Worm (Caenorhabditis elegans) whole organism, L4 larva: ENCODE measurements around the gene ttr-32.

ENCODE experiments used
- F37D6.2 ChIP-seq: sonication (generic microtip); optimal IDR thresholded peaks from 2 replicates; lab custom pipeline; 2016; ENCODE audit warnings: mild to moderate bottlenecking, missing genetic modification characterization, missing compliant biosample characterization
- F44E2.7 ChIP-seq: fragments of 200-800 bp; sonication (Bioruptor generic); IDR thresholded peaks from 2 replicates; pipeline ENCODE4 v2.1.2; 2022; ENCODE audit warnings: missing genetic modification characterization, missing compliant biosample characterization
- F49E8.2 ChIP-seq: sonication (generic microtip); optimal IDR thresholded peaks from 2 replicates; lab custom pipeline; 2016; ENCODE audit warnings: missing compliant biosample characterization, mild to moderate bottlenecking, missing genetic modification characterization, borderline replicate concordance
- T26A8.4 ChIP-seq: fragments of 200-800 bp; sonication (Bioruptor generic); IDR thresholded peaks from 2 replicates; pipeline ENCODE4 v1.3.6; 2022; ENCODE audit warnings: missing genetic modification characterization, missing compliant biosample characterization
- aly-2 ChIP-seq: sonication (generic microtip); optimal IDR thresholded peaks from 2 replicates; lab custom pipeline; 2018; ENCODE audit warnings: missing biosample characterization, missing genetic modification characterization
- ama-1 ChIP-seq: fragments of 150-350 bp; optimal IDR thresholded peaks from 2 replicates; lab custom pipeline; 2014; ENCODE audit warnings: inconsistent platforms, mixed read lengths
- arid-1 ChIP-seq: fragments of 200-800 bp; sonication (Bioruptor generic); conservative IDR thresholded peaks from 2 replicates; pipeline ENCODE4 v1.3.6; 2022; ENCODE audit warnings: missing genetic modification reagents, missing genetic modification characterization, missing compliant biosample characterization
- ceh-28 ChIP-seq: fragments of 150-350 bp; optimal IDR thresholded peaks from 2 replicates; lab custom pipeline; 2014; ENCODE audit warnings: missing biosample characterization, missing genetic modification reagents, missing genetic modification characterization
- ceh-32 ChIP-seq: sonication (generic microtip); optimal IDR thresholded peaks from 2 replicates; lab custom pipeline; 2016; ENCODE audit warnings: mild to moderate bottlenecking, missing genetic modification characterization, missing compliant biosample characterization; ENCODE audit not compliant: poor library complexity
- ctbp-1 ChIP-seq: fragments of 200-800 bp; sonication (Bioruptor generic); IDR thresholded peaks from 2 replicates; pipeline ENCODE4 v1.3.6; 2022; ENCODE audit warnings: missing genetic modification reagents, missing genetic modification characterization, missing compliant biosample characterization
- daf-19 ChIP-seq: fragments of 200-800 bp; sonication (Bioruptor generic); conservative IDR thresholded peaks from 2 replicates; pipeline ENCODE4 v1.3.6; 2022; ENCODE audit warnings: missing genetic modification characterization, missing compliant biosample characterization
- dmd-6 ChIP-seq: fragments of 200-800 bp; sonication (Bioruptor generic); IDR thresholded peaks from 2 replicates; pipeline ENCODE4 v1.3.6; 2022; ENCODE audit warnings: missing genetic modification reagents, missing genetic modification characterization, missing compliant biosample characterization
- egl-27 ChIP-seq: sonication (generic microtip); optimal IDR thresholded peaks from 3 replicates; lab custom pipeline; 2017; ENCODE audit warnings: missing biosample characterization, missing genetic modification reagents, missing genetic modification characterization
- egl-43 ChIP-seq: fragments of 200-800 bp; sonication (Bioruptor generic); IDR thresholded peaks from 2 replicates; pipeline ENCODE4 v1.3.6; 2022; ENCODE audit warnings: missing genetic modification reagents, missing genetic modification characterization, missing compliant biosample characterization
- hlh-30 ChIP-seq: sonication (generic microtip); optimal IDR thresholded peaks from 2 replicates; lab custom pipeline; 2017; ENCODE audit warnings: antibody characterized with exemption, mild to moderate bottlenecking, missing genetic modification characterization, missing compliant biosample characterization; ENCODE audit not compliant: insufficient read depth
- hmg-1.1 ChIP-seq: fragments of 200-800 bp; sonication (Bioruptor generic); IDR thresholded peaks from 2 replicates; pipeline ENCODE4 v1.3.6; 2022; ENCODE audit warnings: missing genetic modification reagents, missing genetic modification characterization, missing compliant biosample characterization
- lim-7 ChIP-seq: fragments of 200-800 bp; sonication (Bioruptor generic); IDR thresholded peaks from 2 replicates; pipeline ENCODE4 v1.3.6; 2022; ENCODE audit warnings: missing genetic modification characterization, missing compliant biosample characterization
- lin-13 ChIP-seq: fragments of 150-350 bp; optimal IDR thresholded peaks from 2 replicates; lab custom pipeline; 2014; ENCODE audit warnings: missing biosample characterization, missing genetic modification reagents, missing genetic modification characterization
- lin-15B ChIP-seq: fragments of 150-350 bp; sonication (generic microtip); optimal IDR thresholded peaks from 3 replicates; lab custom pipeline; 2014; ENCODE audit warnings: missing biosample characterization, missing genetic modification characterization
- lsy-2 ChIP-seq, 2 experiments: fragments of 150-350 bp in 1 of 2; sonication (generic microtip) in 1 of 2; optimal IDR thresholded peaks; 2 replicates each; lab custom pipeline; 2014 to 2017; ENCODE audit warnings: missing biosample characterization in 2 of 2, missing genetic modification characterization in 2 of 2
- madf-9 ChIP-seq: fragments of 200-800 bp; sonication (Bioruptor generic); conservative IDR thresholded peaks from 2 replicates; pipeline ENCODE4 v1.3.6; 2022; ENCODE audit warnings: missing genetic modification reagents, missing genetic modification characterization, missing compliant biosample characterization
- mdt-29 ChIP-seq: fragments of 200-800 bp; sonication (Bioruptor generic); IDR thresholded peaks from 2 replicates; pipeline ENCODE4 v1.3.6; 2022; ENCODE audit warnings: missing genetic modification reagents, missing genetic modification characterization, missing compliant biosample characterization
- mep-1 ChIP-seq: fragments of 150-350 bp; sonication (generic microtip); optimal IDR thresholded peaks from 3 replicates; lab custom pipeline; 2014; ENCODE audit warnings: missing biosample characterization, missing genetic modification characterization
- mxl-2 ChIP-seq: fragments of 200-800 bp; sonication (Bioruptor generic); conservative IDR thresholded peaks from 2 replicates; pipeline ENCODE4 v1.3.6; 2022; ENCODE audit warnings: missing genetic modification reagents, missing genetic modification characterization, missing compliant biosample characterization
- nhr-102 ChIP-seq: sonication (generic microtip); optimal IDR thresholded peaks from 2 replicates; lab custom pipeline; 2016; ENCODE audit warnings: mild to moderate bottlenecking, missing genetic modification characterization, moderate library complexity, missing compliant biosample characterization
- nhr-48 ChIP-seq: sonication (generic microtip); optimal IDR thresholded peaks from 2 replicates; lab custom pipeline; 2016; ENCODE audit warnings: mild to moderate bottlenecking, missing genetic modification characterization, missing compliant biosample characterization
- nhr-6 ChIP-seq: fragments of 150-350 bp; optimal IDR thresholded peaks from 2 replicates; lab custom pipeline; 2014; ENCODE audit warnings: missing biosample characterization, missing genetic modification characterization
- pqm-1 ChIP-seq: sonication (generic microtip); optimal IDR thresholded peaks from 2 replicates; lab custom pipeline; 2017; ENCODE audit warnings: missing biosample characterization, missing genetic modification characterization
- rbr-2 ChIP-seq: sonication (generic microtip); optimal IDR thresholded peaks from 2 replicates; lab custom pipeline; 2016; ENCODE audit warnings: missing genotype, missing genetic modification characterization, missing compliant biosample characterization
- snpc-1.2 ChIP-seq: fragments of 200-800 bp; sonication (Bioruptor generic); IDR thresholded peaks from 2 replicates; pipeline ENCODE4 v1.3.6; 2022; ENCODE audit warnings: missing genetic modification reagents, missing genetic modification characterization, missing compliant biosample characterization
- snpc-4 ChIP-seq: fragments of 150-350 bp; optimal IDR thresholded peaks from 2 replicates; lab custom pipeline; 2014; ENCODE audit warnings: missing biosample characterization, missing genetic modification characterization
- tra-1 ChIP-seq: fragments of 200-800 bp; sonication (Bioruptor generic); IDR thresholded peaks from 2 replicates; pipeline ENCODE4 v1.3.6; 2022; ENCODE audit warnings: missing genetic modification reagents, missing genetic modification characterization, missing compliant biosample characterization
- unc-62 ChIP-seq, 3 experiments: fragments of 150-350 bp in 1 of 3; sonication (generic microtip); optimal IDR thresholded peaks in 2 of 3; peaks in 1 of 3; 1 replicate in 1 of 3; 2 replicates in 2 of 3; lab custom pipeline; 2014 to 2017; ENCODE audit warnings: missing biosample characterization in 3 of 3, missing genetic modification characterization in 3 of 3, missing genetic modification reagents in 3 of 3, missing genotype in 1 of 3
- zag-1 ChIP-seq: fragments of 150-350 bp; optimal IDR thresholded peaks from 2 replicates; lab custom pipeline; 2014; ENCODE audit warnings: missing biosample characterization, missing genetic modification characterization
- zip-11 ChIP-seq: fragments of 200-800 bp; sonication (Bioruptor generic); IDR thresholded peaks from 2 replicates; pipeline ENCODE4 v1.3.6; 2022; ENCODE audit warnings: missing genetic modification characterization, missing compliant biosample characterization
- zip-2 ChIP-seq: fragments of 150-350 bp; optimal IDR thresholded peaks from 2 replicates; lab custom pipeline; 2014; ENCODE audit warnings: missing biosample characterization, missing genetic modification characterization
- ztf-7 ChIP-seq: fragments of 150-350 bp; optimal IDR thresholded peaks from 2 replicates; lab custom pipeline; 2014; ENCODE audit warnings: missing biosample characterization, missing genetic modification characterization

Gene ttr-32

DNA sequence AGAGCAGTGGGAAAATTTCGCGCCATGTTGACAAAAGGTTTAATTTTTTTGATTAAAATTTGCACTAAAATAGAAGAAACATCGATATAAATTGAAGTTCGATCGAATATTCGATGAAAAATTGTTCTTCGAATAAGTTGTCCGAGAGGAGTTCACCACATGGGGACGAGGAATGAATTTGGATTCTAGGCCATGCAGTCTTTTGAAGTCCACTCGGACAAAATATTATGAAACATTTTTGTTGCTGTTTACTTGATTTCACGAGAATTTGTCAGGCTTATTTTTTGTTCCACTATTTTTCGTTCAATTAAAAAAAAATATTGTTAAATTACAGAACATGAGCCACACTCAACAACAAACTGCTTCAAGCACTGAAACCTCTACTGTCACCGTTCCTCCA, 45.5 kb upstream of the ttr-32 start, which contains the start of the genes cux-7 and C07H6.2 (continued):
- peak; percentile 88 for TF ChIP-seq arid-1 (GFP tag; lab: Robert Waterston, UW)
- TF ChIP-seq, all 104 proteins: peak for 60

DNA sequence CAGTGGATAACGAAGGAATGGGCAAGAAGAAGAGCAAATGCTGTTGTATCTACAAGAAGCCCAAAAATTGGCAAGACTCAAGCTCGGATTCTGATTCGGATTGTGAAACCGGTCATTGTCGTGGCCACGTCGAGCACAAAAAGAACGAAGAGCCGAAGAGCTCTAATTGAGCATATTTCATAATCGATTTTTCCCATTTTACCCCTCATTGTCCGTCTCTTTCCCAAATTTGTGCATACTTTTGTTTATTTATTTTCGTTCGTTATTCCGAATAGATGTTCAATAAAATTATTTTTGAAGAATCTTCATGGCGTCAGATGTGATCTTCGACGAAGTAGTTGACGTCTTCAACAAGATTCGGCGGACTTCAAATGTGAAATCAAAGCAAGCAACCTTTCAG, 45.0 kb upstream of the ttr-32 start, which contains the start of gene lig-4:
lig-4 (plus strand) TSS at position 301 of the 400 bp plus-strand sequence.
- TF ChIP-seq zag-1 (no peak), F37D6.2 (tag; lab: Kevin White, UChicago) (no peak), F44E2.7 (GFP tag; lab: Robert Waterston, UW) (no peak), zip-2 (tag; lab: Kevin White, UChicago) (no peak), mep-1 (tag; lab: Kevin White, UChicago) (no peak), daf-19 (no peak), ceh-32 (tag; lab: Kevin White, UChicago) (no peak), zip-11 (GFP tag; lab: Robert Waterston, UW) (no peak), snpc-4 (no peak), ctbp-1 (GFP tag; lab: Robert Waterston, UW) (no peak), ama-1 (lab: Kevin White, UChicago) (no peak), nhr-102 (tag; lab: Kevin White, UChicago) (no peak), arid-1 (GFP tag; lab: Robert Waterston, UW) (no peak), lin-13 (GFP tag; lab: Kevin White, UChicago) (no peak), hmg-1.1 (no peak), ceh-28 (tag; lab: Kevin White, UChicago) (no peak), nhr-48 (tag; lab: Kevin White, UChicago) (no peak), egl-43 (GFP tag; lab: Robert Waterston, UW) (no peak), tra-1 (GFP tag; lab: Robert Waterston, UW) (no peak)

DNA sequence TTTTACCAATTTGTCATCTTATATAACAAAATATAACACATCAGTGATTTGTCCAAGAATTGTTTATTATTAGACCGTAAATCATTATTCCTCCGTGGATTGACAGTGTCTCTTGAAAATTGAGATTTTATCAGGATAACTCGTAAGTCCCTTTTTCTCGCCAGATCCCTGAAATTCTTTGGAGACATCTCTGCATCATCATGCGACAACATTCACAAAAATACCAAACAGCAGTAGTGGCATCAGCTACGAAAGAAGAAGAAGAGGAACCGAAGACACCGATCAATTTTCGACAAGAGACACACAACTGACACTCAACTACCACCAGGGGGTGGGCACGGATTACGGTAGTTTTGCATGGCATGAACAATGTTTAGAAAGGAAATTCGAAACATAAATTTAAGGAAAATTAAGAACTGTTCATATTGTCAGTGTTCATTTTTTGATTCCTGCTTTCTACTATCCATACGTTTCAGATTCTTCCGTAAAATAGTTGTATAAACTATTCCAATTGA, 41.3 kb upstream of the ttr-32 start:
- TF ChIP-seq T26A8.4 (GFP tag; lab: Robert Waterston, UW), result no peak
- no peak for TF ChIP-seq lim-7 (GFP tag; lab: Robert Waterston, UW)
- peak; percentile 13 for TF ChIP-seq hlh-30 (tag; lab: Kevin White, UChicago)
- TF ChIP-seq mdt-29, result no peak
- TF ChIP-seq aly-2 (tag; lab: Kevin White, UChicago), result no peak
- TF ChIP-seq snpc-4, result no peak
- peak in 1 of 2 experiments; percentile 74 for TF ChIP-seq unc-62 (GFP tag; optimal IDR thresholded peaks at IDR 0.05 in 1 of 2; lab: Kevin White, UChicago)
- no peak for TF ChIP-seq unc-62 (tag; optimal IDR thresholded peaks at IDR 0.05; lab: Kevin White, UChicago)
- peak; percentile 40 to 76 for TF ChIP-seq lsy-2 (tag; optimal IDR thresholded peaks at IDR 0.05; lab: Kevin White, UChicago)

DNA sequence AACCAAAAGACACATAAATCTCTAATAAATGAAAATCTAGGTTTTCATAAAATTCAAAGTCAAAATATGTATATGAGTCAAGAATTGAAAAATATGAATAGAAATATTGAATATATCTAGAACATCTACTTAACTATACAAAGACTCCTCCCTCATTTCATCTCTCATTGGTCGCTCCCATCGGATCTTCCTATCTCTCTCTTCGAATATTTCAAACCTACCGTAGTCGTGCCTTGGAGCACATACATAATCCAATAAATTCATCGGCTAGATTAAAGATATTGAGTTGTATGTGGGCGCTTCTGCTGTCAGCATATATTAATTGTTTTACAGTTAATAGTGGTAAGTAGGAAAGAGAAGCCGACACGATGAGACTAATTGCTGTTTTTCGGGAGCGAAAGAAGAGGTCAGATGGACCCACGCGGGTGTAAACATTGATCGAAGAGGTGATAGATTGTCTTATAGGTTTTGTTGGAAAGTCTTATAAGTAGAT, 39.2 kb upstream of the ttr-32 start:
- TF ChIP-seq unc-62 (GFP tag; optimal IDR thresholded peaks at IDR 0.05 in 1 of 2; lab: Kevin White, UChicago) (peak in 1 of 2 experiments; percentile 31), unc-62 (tag; optimal IDR thresholded peaks at IDR 0.05; lab: Kevin White, UChicago) (no peak), lsy-2 (tag; optimal IDR thresholded peaks at IDR 0.05; lab: Kevin White, UChicago) (peak in 1 of 2 experiments; percentile 5), madf-9 (GFP tag; lab: Robert Waterston, UW) (no peak)

DNA sequence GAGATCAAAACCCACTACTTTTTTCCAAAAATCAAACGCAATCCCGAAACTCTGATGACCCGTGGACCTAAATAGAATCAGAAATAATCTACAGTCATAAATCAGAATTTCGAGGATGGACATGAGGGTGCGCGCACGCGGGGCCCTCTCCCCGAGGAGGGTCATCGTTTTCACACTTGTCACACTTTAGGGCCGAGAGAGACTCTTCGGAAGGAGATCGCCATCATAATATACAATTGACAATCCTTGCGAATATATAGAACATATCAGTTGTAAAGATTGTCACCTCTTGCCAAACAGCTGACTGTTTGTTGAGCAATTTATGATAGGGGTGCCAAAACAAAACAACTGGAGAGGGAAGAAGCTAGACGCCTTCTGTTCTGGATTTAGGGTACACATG, 36.1 kb upstream of the ttr-32 start:
- no peak for TF ChIP-seq F49E8.2
- TF ChIP-seq ztf-7 (tag; lab: Kevin White, UChicago), result no peak
- no peak for TF ChIP-seq nhr-48 (tag; lab: Kevin White, UChicago)
- no peak for TF ChIP-seq egl-27 (tag; lab: Kevin White, UChicago)
- no peak for TF ChIP-seq snpc-1.2
- TF ChIP-seq nhr-6 (tag; lab: Kevin White, UChicago), result no peak
- TF ChIP-seq dmd-6 (GFP tag; lab: Robert Waterston, UW), result no peak
- TF ChIP-seq pqm-1 (tag; lab: Kevin White, UChicago), result no peak
- TF ChIP-seq ama-1 (lab: Kevin White, UChicago), result no peak
- TF ChIP-seq rbr-2 (tag; lab: Kevin White, UChicago), result no peak
- no peak for TF ChIP-seq lin-15B (tag; lab: Kevin White, UChicago)
- no peak for TF ChIP-seq madf-9 (GFP tag; lab: Robert Waterston, UW)
- no peak for TF ChIP-seq lin-13 (GFP tag; lab: Kevin White, UChicago)
- TF ChIP-seq mxl-2 (GFP tag; lab: Robert Waterston, UW), result no peak
